Worm (Caenorhabditis elegans): ENCODE data around the gene T23B5.6.

The T23B5.6 gene

ce11 chrIV:12703811-12704210 lies 26.8 kb upstream of the T23B5.6 start, which contains the start of gene C27D8.4:
TSS of gene C27D8.4 (plus strand) at chrIV:12704111.
- TF ChIP-seq tab-1 (GFP tag; IDR thresholded peaks at IDR 0.05), result no peak
- no peak for TF ChIP-seq flt-1 (GFP tag; IDR thresholded peaks at IDR 0.05)
- TF ChIP-seq ztf-23 (GFP tag; IDR thresholded peaks at IDR 0.05), result no peak
- no peak for TF ChIP-seq cog-1 (tag; optimal IDR thresholded peaks at IDR 0.05)
- TF ChIP-seq med-1 (GFP tag; optimal IDR thresholded peaks at IDR 0.05; ENCODE audit: insufficient read depth), result no peak
- no peak for TF ChIP-seq ztf-29 (GFP tag; IDR thresholded peaks at IDR 0.05)

- no peak for TF ChIP-seq flt-1 (GFP tag; IDR thresholded peaks at IDR 0.05)
- TF ChIP-seq ref-1 (GFP tag; conservative IDR thresholded peaks at IDR 0.05), result no peak
- no peak for TF ChIP-seq T22C8.4 (GFP tag; IDR thresholded peaks at IDR 0.05)
- no peak for TF ChIP-seq ztf-29 (GFP tag; IDR thresholded peaks at IDR 0.05)
- no peak for TF ChIP-seq cog-1 (tag; optimal IDR thresholded peaks at IDR 0.05)
- TF ChIP-seq med-1 (GFP tag; optimal IDR thresholded peaks at IDR 0.05; ENCODE audit: insufficient read depth), result no peak
- no peak for TF ChIP-seq tab-1 (GFP tag; IDR thresholded peaks at IDR 0.05)
- no peak for TF ChIP-seq klf-2 (GFP tag; conservative IDR thresholded peaks at IDR 0.05)
- TF ChIP-seq ztf-23 (GFP tag; IDR thresholded peaks at IDR 0.05), result no peak
Observed at ce11 chrIV:12700944-12701343, 23.9 kb upstream of the T23B5.6 start.

DNA sequence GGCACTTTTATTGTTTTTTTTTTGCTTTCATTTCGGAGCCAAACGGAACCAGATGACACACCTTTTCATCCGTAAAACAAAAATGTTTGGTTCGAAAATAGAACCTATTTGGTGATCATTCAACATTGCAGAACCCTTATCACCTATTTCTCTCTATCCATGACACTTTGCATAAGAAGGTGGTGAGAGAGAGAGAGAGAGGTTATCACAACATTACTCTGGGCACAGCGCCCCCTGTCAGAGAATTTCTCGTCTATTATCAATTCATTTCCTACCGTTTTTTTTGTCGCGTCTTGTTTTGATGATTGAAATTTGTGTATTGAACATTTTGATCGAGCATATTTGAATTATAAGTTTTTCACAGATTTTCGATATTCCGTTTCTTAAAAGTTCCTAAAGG lies 23.2 kb upstream of the T23B5.6 start:
- TF ChIP-seq T22C8.4 (GFP tag; IDR thresholded peaks at IDR 0.05), result no peak
- no peak for TF ChIP-seq ref-1 (GFP tag; conservative IDR thresholded peaks at IDR 0.05)
- no peak for TF ChIP-seq ztf-23 (GFP tag; IDR thresholded peaks at IDR 0.05)
- no peak for TF ChIP-seq med-1 (GFP tag; optimal IDR thresholded peaks at IDR 0.05; ENCODE audit: insufficient read depth)
- no peak for TF ChIP-seq ztf-29 (GFP tag; IDR thresholded peaks at IDR 0.05)
- no peak for TF ChIP-seq klf-2 (GFP tag; conservative IDR thresholded peaks at IDR 0.05)
- TF ChIP-seq cog-1 (tag; optimal IDR thresholded peaks at IDR 0.05), result no peak

ce11 chrIV:12698880-12699279 lies 21.8 kb upstream of the T23B5.6 start:
- no peak for TF ChIP-seq ref-1 (GFP tag; conservative IDR thresholded peaks at IDR 0.05)
- TF ChIP-seq klf-2 (GFP tag; conservative IDR thresholded peaks at IDR 0.05), result no peak
- TF ChIP-seq ztf-23 (GFP tag; IDR thresholded peaks at IDR 0.05), result no peak
- TF ChIP-seq ztf-29 (GFP tag; IDR thresholded peaks at IDR 0.05), result no peak
- TF ChIP-seq flt-1 (GFP tag; IDR thresholded peaks at IDR 0.05), result no peak
- TF ChIP-seq tab-1 (GFP tag; IDR thresholded peaks at IDR 0.05), result no peak
- no peak for TF ChIP-seq med-1 (GFP tag; optimal IDR thresholded peaks at IDR 0.05; ENCODE audit: insufficient read depth)
- TF ChIP-seq T22C8.4 (GFP tag; IDR thresholded peaks at IDR 0.05), result no peak
- TF ChIP-seq cog-1 (tag; optimal IDR thresholded peaks at IDR 0.05), result no peak

DNA sequence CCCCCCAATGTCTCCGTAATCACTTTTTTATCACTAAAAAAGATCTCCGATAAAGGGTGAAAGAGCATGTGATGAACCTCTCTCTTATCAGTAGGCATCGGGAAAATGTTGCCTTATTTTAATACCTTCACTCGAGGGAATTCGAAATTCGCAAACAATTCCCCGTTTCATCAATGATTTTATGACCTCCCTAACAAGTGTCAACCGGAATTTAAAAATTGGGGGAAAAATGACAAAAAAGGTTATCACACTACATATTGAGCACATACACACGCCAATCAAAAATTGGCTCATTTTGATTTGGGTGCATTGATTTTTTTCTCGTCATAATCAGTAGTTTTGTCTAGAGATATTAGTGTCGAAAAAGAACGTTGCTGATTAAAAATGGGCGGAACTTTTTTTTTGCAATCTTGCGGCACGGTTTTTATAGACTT lies 12.7 kb upstream of the T23B5.6 start:
- TF ChIP-seq flt-1 (GFP tag; IDR thresholded peaks at IDR 0.05) (no peak), cog-1 (tag; optimal IDR thresholded peaks at IDR 0.05) (no peak), ztf-23 (GFP tag; IDR thresholded peaks at IDR 0.05) (no peak), tab-1 (GFP tag; IDR thresholded peaks at IDR 0.05) (no peak), ztf-29 (GFP tag; IDR thresholded peaks at IDR 0.05) (no peak), med-1 (GFP tag; optimal IDR thresholded peaks at IDR 0.05; ENCODE audit: insufficient read depth) (no peak), T22C8.4 (GFP tag; IDR thresholded peaks at IDR 0.05) (no peak), ref-1 (GFP tag; conservative IDR thresholded peaks at IDR 0.05) (no peak)

- TF ChIP-seq med-1 (GFP tag; optimal IDR thresholded peaks at IDR 0.05; ENCODE audit: insufficient read depth), result no peak
- TF ChIP-seq ref-1 (GFP tag; conservative IDR thresholded peaks at IDR 0.05), result no peak
- no peak for TF ChIP-seq T22C8.4 (GFP tag; IDR thresholded peaks at IDR 0.05)
- TF ChIP-seq klf-2 (GFP tag; conservative IDR thresholded peaks at IDR 0.05), result no peak
- no peak for TF ChIP-seq cog-1 (tag; optimal IDR thresholded peaks at IDR 0.05)
- no peak for TF ChIP-seq flt-1 (GFP tag; IDR thresholded peaks at IDR 0.05)
- no peak for TF ChIP-seq ztf-23 (GFP tag; IDR thresholded peaks at IDR 0.05)
- TF ChIP-seq ztf-29 (GFP tag; IDR thresholded peaks at IDR 0.05), result no peak
- TF ChIP-seq tab-1 (GFP tag; IDR thresholded peaks at IDR 0.05), result no peak
Observed at ce11 chrIV:12689292-12689691, 12.3 kb upstream of the T23B5.6 start.

DNA sequence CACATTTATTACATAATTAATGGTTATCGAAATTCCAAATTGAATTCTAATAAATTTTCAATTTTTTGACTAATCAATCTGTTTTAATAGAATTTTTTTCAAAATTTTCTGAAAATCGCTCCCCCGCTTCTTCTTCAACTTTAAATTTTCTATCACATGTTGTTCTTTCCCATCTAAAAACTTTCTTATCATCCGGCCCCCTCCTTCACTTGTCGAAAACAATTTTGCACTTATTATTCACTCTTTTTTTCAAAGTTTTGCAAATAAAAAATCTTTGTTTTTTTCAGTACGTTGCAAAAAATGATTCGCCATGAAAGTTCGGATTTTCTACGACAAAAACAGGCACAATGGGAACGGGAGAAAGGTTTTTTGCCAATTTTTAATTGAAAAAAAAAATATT lies 11.3 kb upstream of the T23B5.6 start, which contains the start of gene T23B5.3:
T23B5.3 (plus strand) TSS at position 301 of the 400 bp plus-strand sequence.
- TF ChIP-seq T22C8.4 (GFP tag; IDR thresholded peaks at IDR 0.05) (no peak), ztf-23 (GFP tag; IDR thresholded peaks at IDR 0.05) (no peak), flt-1 (GFP tag; IDR thresholded peaks at IDR 0.05) (no peak), ztf-29 (GFP tag; IDR thresholded peaks at IDR 0.05) (no peak), med-1 (GFP tag; optimal IDR thresholded peaks at IDR 0.05; ENCODE audit: insufficient read depth) (no peak), tab-1 (GFP tag; IDR thresholded peaks at IDR 0.05) (no peak), ref-1 (GFP tag; conservative IDR thresholded peaks at IDR 0.05) (no peak), klf-2 (GFP tag; conservative IDR thresholded peaks at IDR 0.05) (no peak), cog-1 (tag; optimal IDR thresholded peaks at IDR 0.05) (no peak)

ce11 chrIV:12685827-12686226 lies 8.8 kb upstream of the T23B5.6 start:
- TF ChIP-seq ztf-29 (GFP tag; IDR thresholded peaks at IDR 0.05) (no peak), cog-1 (tag; optimal IDR thresholded peaks at IDR 0.05) (peak; percentile 40)

ce11 chrIV:12684826-12685594 lies 8.0 kb upstream of the T23B5.6 start:
- no peak for TF ChIP-seq ztf-23 (GFP tag; IDR thresholded peaks at IDR 0.05)
- TF ChIP-seq flt-1 (GFP tag; IDR thresholded peaks at IDR 0.05), result no peak
- TF ChIP-seq ref-1 (GFP tag; conservative IDR thresholded peaks at IDR 0.05), result no peak

DNA sequence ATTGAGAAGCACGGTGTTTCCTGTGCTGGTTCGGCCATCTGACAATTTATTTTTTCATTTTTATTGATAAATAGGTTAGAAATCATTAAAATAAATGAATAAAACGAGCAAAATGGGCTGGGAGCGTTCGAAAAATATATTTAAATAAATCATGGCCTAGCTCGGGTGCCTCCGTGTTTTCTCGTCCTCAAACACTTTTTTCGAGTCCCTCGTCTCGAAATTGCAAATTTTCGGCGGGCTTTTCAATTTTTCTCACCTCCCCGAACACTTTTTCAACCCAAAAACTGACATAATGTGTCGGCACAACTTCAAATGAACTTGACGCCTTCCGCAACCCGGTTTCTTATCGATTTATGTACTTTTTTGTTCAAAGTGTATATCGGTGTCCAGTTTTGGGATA lies 7.3 kb upstream of the T23B5.6 start, which contains the start of gene prmt-9:
prmt-9 (minus strand) TSS at position 38 of the 400 bp plus-strand sequence.
- no peak for TF ChIP-seq ref-1 (GFP tag; conservative IDR thresholded peaks at IDR 0.05)
